Worm (Caenorhabditis elegans): Measurements from ENCODE around the gene famh-136.
A peak's percentile ranks its signal among the peaks of the same experiment; 100 is the strongest.

- no peak for TF ChIP-seq mbf-1 (tag; optimal IDR thresholded peaks at IDR 0.05)
- TF ChIP-seq lin-39 (tag; optimal IDR thresholded peaks at IDR 0.05) = no peak
- no peak for TF ChIP-seq zag-1 (tag; optimal IDR thresholded peaks at IDR 0.05)
- no peak for TF ChIP-seq elt-1 (tag; optimal IDR thresholded peaks at IDR 0.05)
- TF ChIP-seq alr-1 (tag; optimal IDR thresholded peaks at IDR 0.05) = no peak
- no peak for TF ChIP-seq nhr-10 (tag; optimal IDR thresholded peaks at IDR 0.05)
- TF ChIP-seq lsy-2 (tag; optimal IDR thresholded peaks at IDR 0.05) = peak; percentile 26 to 84
- TF ChIP-seq ama-1 (optimal IDR thresholded peaks at IDR 0.05) = no peak
- TF ChIP-seq ceh-82 (tag; optimal IDR thresholded peaks at IDR 0.05) = no peak
Observed at ce11 chrIII:8899767-8900166, 12.2 kb downstream of the famh-136 start.

All from whole organism, L2 larva.